Fruit fly (Drosophila melanogaster) whole organism, embryonic: Measurements from ENCODE around the gene mRpL20.

ENCODE experiments used
- CG10654 ChIP-seq: fragments of 200-800 bp; sonication (Bioruptor generic); optimal IDR thresholded peaks from 2 replicates; lab custom pipeline; 2016; ENCODE audit warnings: missing biosample characterization, missing genetic modification characterization
- CG10979 ChIP-seq: fragments of 200-800 bp; sonication (Bioruptor generic); optimal IDR thresholded peaks from 2 replicates; lab custom pipeline; 2018; ENCODE audit warnings: missing biosample characterization, mild to moderate bottlenecking, missing genetic modification characterization, moderate library complexity
- CG15269 ChIP-seq: fragments of 200-800 bp; sonication (Bioruptor generic); optimal IDR thresholded peaks from 2 replicates; lab custom pipeline; 2018; ENCODE audit warnings: missing biosample characterization, mild to moderate bottlenecking, missing genetic modification characterization, moderate library complexity
- CG1832 ChIP-seq: fragments of 200-800 bp; sonication (Bioruptor generic); optimal IDR thresholded peaks from 2 replicates; lab custom pipeline; 2017; ENCODE audit warnings: missing biosample characterization, mild to moderate bottlenecking, missing genetic modification characterization, inconsistent platforms
- CG18599 ChIP-seq: fragments of 200-800 bp; sonication (Bioruptor generic); optimal IDR thresholded peaks from 3 replicates; lab custom pipeline; 2017; ENCODE audit warnings: missing biosample characterization, missing genetic modification characterization, mild to moderate bottlenecking, moderate library complexity, missing genetic modification reagents
- CG2712 ChIP-seq: fragments of 200-800 bp; optimal IDR thresholded peaks from 3 replicates; lab custom pipeline; 2019; ENCODE audit warnings: missing biosample characterization, mild to moderate bottlenecking, missing genetic modification characterization, moderate library complexity
- CG4820 ChIP-seq: fragments of 200-800 bp; sonication (Bioruptor generic); optimal IDR thresholded peaks from 3 replicates; lab custom pipeline; 2016; ENCODE audit warnings: missing biosample characterization, missing genetic modification characterization
- CG6254 ChIP-seq: fragments of 200-800 bp; sonication (Bioruptor generic); optimal IDR thresholded peaks from 3 replicates; lab custom pipeline; 2017; ENCODE audit warnings: mild to moderate bottlenecking, missing biosample characterization, missing genetic modification reagents, missing genetic modification characterization
- CG6272 ChIP-seq: fragments of 200-800 bp; sonication (Bioruptor generic); IDR thresholded peaks from 2 replicates; pipeline ENCODE4 v1.3.6; 2022; ENCODE audit warnings: missing biosample characterization, missing genetic modification characterization
- CG7839 ChIP-seq: fragments of 200-800 bp; sonication (Bioruptor generic); optimal IDR thresholded peaks from 3 replicates; lab custom pipeline; 2018; ENCODE audit warnings: missing biosample characterization, mild to moderate bottlenecking, missing genetic modification characterization, moderate library complexity
- CG9609 ChIP-seq: fragments of 200-800 bp; sonication (Bioruptor generic); optimal IDR thresholded peaks from 3 replicates; lab custom pipeline; 2016; ENCODE audit warnings: missing biosample characterization, missing genetic modification characterization
- CG9932 ChIP-seq: fragments of 200-800 bp; sonication (Bioruptor generic); IDR thresholded peaks from 2 replicates; pipeline ENCODE4 v1.3.6; 2022; ENCODE audit warnings: missing biosample characterization, missing genetic modification characterization
- Dbx ChIP-seq: fragments of 200-800 bp; sonication (Bioruptor generic); IDR thresholded peaks from 3 replicates; pipeline ENCODE4 v1.3.6; 2022; ENCODE audit warnings: missing biosample characterization, missing genetic modification characterization
- HHEX ChIP-seq: fragments of 200-800 bp; sonication (Bioruptor generic); optimal IDR thresholded peaks from 3 replicates; lab custom pipeline; 2017; ENCODE audit warnings: missing biosample characterization, mild to moderate bottlenecking, missing genetic modification characterization, missing genetic modification reagents
- HmgZ ChIP-seq: fragments of 200-800 bp; sonication (Bioruptor generic); optimal IDR thresholded peaks from 2 replicates; lab custom pipeline; 2018; ENCODE audit warnings: missing biosample characterization, mild to moderate bottlenecking, missing genetic modification characterization
- Hsf ChIP-seq: fragments of 200-800 bp; sonication (Bioruptor generic); optimal IDR thresholded peaks from 3 replicates; lab custom pipeline; 2016; ENCODE audit warnings: missing biosample characterization, missing genetic modification characterization
- Nf-YC ChIP-seq: fragments of 200-800 bp; optimal IDR thresholded peaks from 3 replicates; lab custom pipeline; 2019; ENCODE audit warnings: missing biosample characterization, mild to moderate bottlenecking, missing genetic modification characterization, moderate library complexity
- Opbp ChIP-seq: fragments of 200-800 bp; sonication (Bioruptor generic); IDR thresholded peaks from 3 replicates; pipeline ENCODE4 v1.3.6; 2022; ENCODE audit warnings: missing biosample characterization, missing genetic modification characterization; ENCODE audit not compliant: partially characterized antibody
- Ptx1 ChIP-seq: fragments of 200-800 bp; sonication (Bioruptor generic); IDR thresholded peaks from 2 replicates; pipeline ENCODE4 v1.3.6; 2022; ENCODE audit warnings: missing biosample characterization, missing genetic modification characterization
- Sry-β ChIP-seq: fragments of 200-800 bp; sonication (Bioruptor generic); optimal IDR thresholded peaks from 2 replicates; lab custom pipeline; 2018; ENCODE audit warnings: missing biosample characterization, mild to moderate bottlenecking, missing genetic modification characterization, moderate library complexity
- Ssrp ChIP-seq: fragments of 200-800 bp; sonication (Bioruptor generic); optimal IDR thresholded peaks from 2 replicates; lab custom pipeline; 2018; ENCODE audit warnings: missing biosample characterization, mild to moderate bottlenecking, missing genetic modification characterization, moderate library complexity
- Usf ChIP-seq: fragments of 200-800 bp; sonication (Bioruptor generic); optimal IDR thresholded peaks from 2 replicates; lab custom pipeline; 2017; ENCODE audit warnings: missing genotype, missing biosample characterization, missing genetic modification characterization
- YL-1 ChIP-seq: fragments of 200-800 bp; sonication (Bioruptor generic); optimal IDR thresholded peaks from 3 replicates; lab custom pipeline; 2017; ENCODE audit warnings: missing biosample characterization, mild to moderate bottlenecking, missing genetic modification characterization
- al ChIP-seq: fragments of 200-800 bp; sonication (Bioruptor generic); IDR thresholded peaks from 2 replicates; pipeline ENCODE4 v1.3.6; 2022; ENCODE audit warnings: missing biosample characterization, missing genetic modification characterization
- bbx ChIP-seq: fragments of 200-800 bp; sonication (Bioruptor generic); IDR thresholded peaks from 2 replicates; pipeline ENCODE4 v1.3.6; 2022; ENCODE audit warnings: missing biosample characterization, missing genetic modification characterization; ENCODE audit not compliant: partially characterized antibody
- bcd ChIP-seq: fragments of 200-800 bp; sonication (Bioruptor generic); optimal IDR thresholded peaks from 2 replicates; lab custom pipeline; 2017; ENCODE audit warnings: missing biosample characterization, mild to moderate bottlenecking, missing genetic modification characterization
- bigmax ChIP-seq: fragments of 200-800 bp; sonication (Bioruptor generic); optimal IDR thresholded peaks from 2 replicates; lab custom pipeline; 2018; ENCODE audit warnings: missing biosample characterization, mild to moderate bottlenecking, missing genetic modification characterization
- btn ChIP-seq: fragments of 200-800 bp; sonication (Bioruptor generic); optimal IDR thresholded peaks from 2 replicates; lab custom pipeline; 2016; ENCODE audit warnings: missing biosample characterization, missing genetic modification characterization
- chinmo ChIP-seq: fragments of 200-800 bp; sonication (Bioruptor generic); IDR thresholded peaks from 4 replicates; pipeline ENCODE4 v1.3.6; 2022; ENCODE audit warnings: missing biosample characterization, missing genetic modification characterization; ENCODE audit not compliant: partially characterized antibody
- corto ChIP-seq: fragments of 200-800 bp; sonication (Bioruptor generic); optimal IDR thresholded peaks from 2 replicates; lab custom pipeline; 2016; ENCODE audit warnings: missing biosample characterization, mild to moderate bottlenecking, missing genetic modification characterization, moderate library complexity
- crp ChIP-seq, 2 experiments: fragments of 200-800 bp; sonication (Bioruptor generic); optimal IDR thresholded peaks; 2 replicates in 1 of 2; 3 replicates in 1 of 2; lab custom pipeline; 2017; ENCODE audit warnings: missing biosample characterization in 2 of 2, missing genetic modification characterization in 2 of 2, mild to moderate bottlenecking in 1 of 2, moderate library complexity in 1 of 2
- en ChIP-seq: fragments of 200-800 bp; sonication (Bioruptor generic); optimal IDR thresholded peaks from 2 replicates; lab custom pipeline; 2016; ENCODE audit warnings: missing biosample characterization, missing genetic modification characterization
- fd102C ChIP-seq: fragments of 200-800 bp; sonication (Bioruptor generic); optimal IDR thresholded peaks from 2 replicates; lab custom pipeline; 2018; ENCODE audit warnings: missing biosample characterization, mild to moderate bottlenecking, missing genetic modification characterization, moderate library complexity
- gem ChIP-seq: fragments of 200-800 bp; sonication (Bioruptor generic); optimal IDR thresholded peaks from 2 replicates; lab custom pipeline; 2019; ENCODE audit warnings: missing biosample characterization, mild to moderate bottlenecking, missing genetic modification characterization, moderate library complexity
- gfzf ChIP-seq: fragments of 200-800 bp; sonication (Bioruptor generic); optimal IDR thresholded peaks from 2 replicates; lab custom pipeline; 2016; ENCODE audit warnings: missing biosample characterization, mild to moderate bottlenecking, missing genetic modification characterization, moderate library complexity
- gsb-n ChIP-seq: fragments of 200-800 bp; sonication (Bioruptor generic); optimal IDR thresholded peaks from 3 replicates; lab custom pipeline; 2018; ENCODE audit warnings: missing biosample characterization, mild to moderate bottlenecking, missing genetic modification characterization
- hb ChIP-seq: fragments of 200-800 bp; sonication (Bioruptor generic); IDR thresholded peaks from 3 replicates; pipeline ENCODE4 v1.3.6; 2022; ENCODE audit warnings: missing biosample characterization, missing genetic modification characterization; ENCODE audit not compliant: partially characterized antibody
- kni ChIP-seq: fragments of 200-800 bp; sonication (Bioruptor generic); optimal IDR thresholded peaks from 3 replicates; lab custom pipeline; 2017; ENCODE audit warnings: mild to moderate bottlenecking, missing biosample characterization, missing genetic modification reagents, missing genetic modification characterization
- lmd ChIP-seq: fragments of 200-800 bp; sonication (Bioruptor generic); IDR thresholded peaks from 2 replicates; pipeline ENCODE4 v1.3.6; 2022; ENCODE audit warnings: missing biosample characterization, missing genetic modification characterization
- lola ChIP-seq, 3 experiments: fragments of >200 bp in 2 of 3; fragments of 200-800 bp in 1 of 3; sonication (Bioruptor generic) in 1 of 3; optimal IDR thresholded peaks; 2 replicates each; lab custom pipeline; 2017 to 2019; ENCODE audit warnings: missing biosample characterization in 3 of 3, missing genetic modification characterization in 3 of 3, mild to moderate bottlenecking in 1 of 3, moderate library complexity in 1 of 3
- nerfin-1 ChIP-seq: fragments of 200-800 bp; sonication (Bioruptor generic); optimal IDR thresholded peaks from 3 replicates; lab custom pipeline; 2019; ENCODE audit warnings: missing biosample characterization, mild to moderate bottlenecking, missing genetic modification characterization, moderate library complexity
- otp ChIP-seq: fragments of 200-800 bp; sonication (Bioruptor generic); IDR thresholded peaks from 3 replicates; pipeline ENCODE4, ENCODE4 v1.3.6; 2022; ENCODE audit warnings: missing biosample characterization, missing genetic modification characterization
- pb ChIP-seq: fragments of 200-800 bp; sonication (Bioruptor generic); optimal IDR thresholded peaks from 3 replicates; lab custom pipeline; 2016; ENCODE audit warnings: missing biosample characterization, missing genetic modification characterization
- psq ChIP-seq: fragments of 200-800 bp; sonication (Bioruptor generic); optimal IDR thresholded peaks from 2 replicates; lab custom pipeline; 2017; ENCODE audit warnings: missing biosample characterization, missing genetic modification characterization
- sim ChIP-seq: fragments of 200-800 bp; sonication (Bioruptor generic); IDR thresholded peaks from 2 replicates; pipeline ENCODE4 v1.3.6; 2022; ENCODE audit warnings: missing biosample characterization, missing genetic modification characterization
- tup ChIP-seq: fragments of 200-800 bp; sonication (Bioruptor generic); optimal IDR thresholded peaks from 2 replicates; lab custom pipeline; 2016; ENCODE audit warnings: missing biosample characterization, mild to moderate bottlenecking, missing genetic modification characterization, moderate library complexity
- vvl ChIP-seq: fragments of 200-800 bp; sonication (Bioruptor generic); IDR thresholded peaks from 2 replicates; pipeline ENCODE4 v1.3.6; 2022; ENCODE audit warnings: missing biosample characterization, missing genetic modification characterization

Gene mRpL20

DNA sequence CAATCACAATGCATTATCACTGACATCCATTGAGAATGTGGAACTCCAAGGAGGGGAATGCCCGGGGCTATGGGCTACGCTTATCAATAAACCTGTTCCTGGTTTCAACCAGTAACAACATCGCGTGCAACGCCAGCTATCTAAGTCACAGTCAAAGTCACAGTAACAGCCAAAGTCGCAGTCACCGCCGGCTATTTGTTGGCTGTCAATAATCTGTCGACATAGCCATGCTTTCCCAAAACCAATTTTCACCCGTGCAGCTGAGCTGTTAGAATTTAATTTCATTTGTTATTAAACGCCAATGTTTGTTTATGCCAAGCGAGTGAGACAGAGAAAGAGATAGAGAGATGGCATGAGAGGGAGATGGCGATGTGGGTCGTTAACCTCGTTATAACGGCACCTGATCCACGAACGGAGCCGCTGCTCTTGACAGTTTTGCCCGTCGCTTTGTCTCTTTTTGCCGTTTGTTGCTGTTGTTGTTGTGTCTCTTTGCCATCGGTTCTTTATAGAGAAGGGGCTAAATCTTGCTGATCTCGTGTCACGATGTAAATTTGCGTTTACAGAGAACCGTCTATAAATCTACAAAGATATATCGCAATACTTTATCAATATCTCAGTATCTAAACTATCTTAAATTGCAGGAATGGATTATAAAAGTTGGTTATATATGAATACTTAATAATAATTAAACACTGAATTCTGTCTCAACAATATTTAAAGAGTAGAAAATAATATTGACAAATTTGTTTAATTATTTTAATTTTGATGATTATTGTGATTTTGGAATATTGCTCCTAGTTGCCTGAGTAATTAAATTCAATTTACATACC is 14.6 kb upstream of the mRpL20 start (continued):
- TF ChIP-seq sim (GFP tag; lab: Robert Waterston, UW) (no peak), hb (GFP tag; lab: Robert Waterston, UW) (no peak), gfzf (GFP tag; lab: Kevin White, UChicago) (no peak), gem (peak; percentile 56), tup (GFP tag; lab: Kevin White, UChicago) (no peak), Nf-YC (tag; lab: Kevin White, UChicago) (no peak), CG6254 (no peak), lola (GFP tag; optimal IDR thresholded peaks at IDR 0.05; lab: Kevin White, UChicago) (peak in 1 of 3 experiments; percentile 75), YL-1 (GFP tag; lab: Kevin White, UChicago) (no peak), vvl (GFP tag; lab: Robert Waterston, UW) (peak; percentile 44; the same call in 1 of the 2 replicates), CG1832 (GFP tag; lab: Kevin White, UChicago) (peak; percentile 55), Dbx (GFP tag; lab: Robert Waterston, UW) (no peak), fd102C (GFP tag; lab: Kevin White, UChicago) (no peak), CG18599 (no peak), CG10979 (peak; percentile 54), otp (GFP tag; lab: Robert Waterston, UW) (no peak), CG7839 (tag; lab: Kevin White, UChicago) (peak; percentile 42), kni (GFP tag; lab: Kevin White, UChicago) (peak; percentile 93), en (GFP tag; lab: Kevin White, UChicago) (no peak), bigmax (GFP tag; lab: Kevin White, UChicago) (no peak), CG6272 (GFP tag; lab: Robert Waterston, UW) (no peak), bcd (peak; percentile 3), psq (GFP tag; lab: Kevin White, UChicago) (no peak), CG10654 (GFP tag; lab: Kevin White, UChicago) (no peak), Ssrp (no peak), Sry-β (GFP tag; lab: Kevin White, UChicago) (peak; percentile 20), Ptx1 (GFP tag; lab: Robert Waterston, UW) (no peak), Usf (GFP tag; lab: Kevin White, UChicago) (no peak), CG4820 (GFP tag; lab: Kevin White, UChicago) (peak; percentile 13), nerfin-1 (no peak), lmd (GFP tag; lab: Robert Waterston, UW) (no peak), chinmo (GFP tag; lab: Robert Waterston, UW) (0 out of 4 replicates have a peak, but pooled peaks have one; percentile 66), HmgZ (tag; lab: Kevin White, UChicago) (no peak), corto (GFP tag; lab: Kevin White, UChicago) (no peak), Opbp (GFP tag; lab: Robert Waterston, UW) (no peak), pb (GFP tag; lab: Kevin White, UChicago) (no peak), CG2712 (peak; percentile 54), crp (GFP tag; optimal IDR thresholded peaks at IDR 0.05; lab: Kevin White, UChicago) (no peak), CG15269 (tag; lab: Kevin White, UChicago) (peak; percentile 56), btn (GFP tag; lab: Kevin White, UChicago) (no peak), Hsf (no peak), HHEX (no peak), bbx (0 out of 2 replicates have a peak, but pooled peaks have one; percentile 26), CG9609 (no peak), al (GFP tag; lab: Robert Waterston, UW) (no peak), gsb-n (tag; lab: Kevin White, UChicago) (peak; percentile 68), CG9932 (GFP tag; lab: Robert Waterston, UW) (0 out of 2 replicates have a peak, but pooled peaks have one; percentile 5)
